Worm (Caenorhabditis elegans): Measurements from ENCODE around the gene R05D8.7.

Gene R05D8.7

ce11 chrV:2720763-2721162 is 42.2 kb downstream of the R05D8.7 start, which contains the start of gene srt-27:
Gene srt-27, minus strand, starts transcription at chrV:2720863.
- TF ChIP-seq ces-1 (GFP tag; optimal IDR thresholded peaks at IDR 0.05), result no peak
- no peak for TF ChIP-seq drap-1 (GFP tag; optimal IDR thresholded peaks at IDR 0.05)
- TF ChIP-seq hlh-1 (tag; optimal IDR thresholded peaks at IDR 0.05), result no peak
- TF ChIP-seq ceh-39 (tag; optimal IDR thresholded peaks at IDR 0.05), result no peak
- no peak for TF ChIP-seq mep-1 (tag; optimal IDR thresholded peaks at IDR 0.05)
- no peak for TF ChIP-seq blmp-1 (tag; optimal IDR thresholded peaks at IDR 0.05)
- no peak for TF ChIP-seq elt-1 (tag; optimal IDR thresholded peaks at IDR 0.05; ENCODE audit: borderline replicate concordance, insufficient read depth)
- TF ChIP-seq nhr-2 (tag; optimal IDR thresholded peaks at IDR 0.05), result no peak
- no peak for TF ChIP-seq mab-5 (tag; optimal IDR thresholded peaks at IDR 0.05)
- TF ChIP-seq nhr-237 (tag; optimal IDR thresholded peaks at IDR 0.05), result no peak
- TF ChIP-seq ceh-83 (GFP tag; optimal IDR thresholded peaks at IDR 0.05), result no peak
- TF ChIP-seq unc-62 (GFP tag; optimal IDR thresholded peaks at IDR 0.05), result no peak
- TF ChIP-seq elt-3 (tag; optimal IDR thresholded peaks at IDR 0.05), result no peak
- TF ChIP-seq lsy-2 (tag; optimal IDR thresholded peaks at IDR 0.05), result no peak

ce11 chrV:2718688-2719185 is 44.3 kb downstream of the R05D8.7 start, which contains the start of gene srt-29:
Gene srt-29, minus strand, starts transcription at chrV:2719135.
- no peak for TF ChIP-seq unc-39 (tag; optimal IDR thresholded peaks at IDR 0.05)
- no peak for TF ChIP-seq bed-3 (GFP tag; optimal IDR thresholded peaks at IDR 0.05)
- TF ChIP-seq snpc-4 (tag; optimal IDR thresholded peaks at IDR 0.05), result no peak
- no peak for TF ChIP-seq sptf-1 (tag; optimal IDR thresholded peaks at IDR 0.05)
- TF ChIP-seq pha-4 (tag; optimal IDR thresholded peaks at IDR 0.05), result no peak

ce11 chrV:2716933-2717332 is 46.1 kb downstream of the R05D8.7 start:
- no peak for TF ChIP-seq nhr-12 (tag; optimal IDR thresholded peaks at IDR 0.05)
- no peak for TF ChIP-seq M03D4.4 (tag; optimal IDR thresholded peaks at IDR 0.05)
- no peak for TF ChIP-seq ceh-43 (GFP tag; optimal IDR thresholded peaks at IDR 0.05)
- TF ChIP-seq ham-2 (GFP tag; optimal IDR thresholded peaks at IDR 0.05), result no peak

- TF ChIP-seq zip-8 (tag; optimal IDR thresholded peaks at IDR 0.05), result peak; percentile 43
- no peak for TF ChIP-seq drap-1 (GFP tag; optimal IDR thresholded peaks at IDR 0.05)
- no peak for TF ChIP-seq ceh-43 (GFP tag; optimal IDR thresholded peaks at IDR 0.05)
Observed at ce11 chrV:2713532-2713931, 49.5 kb downstream of the R05D8.7 start, which contains the start of gene srt-28. Gene srt-28, minus strand, starts transcription at chrV:2713632.
